Worm (Caenorhabditis elegans) whole organism, young adult: Measurements from ENCODE around the gene praf-3.

Experiments
- F49E8.2 ChIP-seq: sonication (generic microtip); optimal IDR thresholded peaks from 3 replicates; lab custom pipeline; 2017; ENCODE audit warnings: missing genetic modification characterization, mild to moderate bottlenecking, missing compliant biosample characterization, antibody characterized with exemption, moderate library complexity; ENCODE audit not compliant: insufficient read depth
- T07F8.4 ChIP-seq: sonication (generic microtip); optimal IDR thresholded peaks from 2 replicates; lab custom pipeline; 2016; ENCODE audit warnings: mild to moderate bottlenecking, missing genetic modification characterization, moderate library complexity, missing compliant biosample characterization
- Y53F4B.3 ChIP-seq: fragments of 200-800 bp; sonication (Bioruptor generic); IDR thresholded peaks from 2 replicates; pipeline ENCODE4 v1.3.6; 2022; ENCODE audit warnings: missing genetic modification reagents, missing genetic modification characterization, missing compliant biosample characterization
- ekl-4 ChIP-seq: fragments of 200-800 bp; sonication (Bioruptor generic); IDR thresholded peaks from 2 replicates; pipeline ENCODE4 v1.3.6; 2022; ENCODE audit warnings: missing genetic modification reagents, missing genetic modification characterization, missing compliant biosample characterization
- ets-4 ChIP-seq: fragments of 200-800 bp; sonication (Bioruptor generic); optimal IDR thresholded peaks from 2 replicates; lab custom pipeline; 2018; ENCODE audit warnings: mild to moderate bottlenecking, missing genetic modification characterization, missing compliant biosample characterization
- sptf-2 ChIP-seq: fragments of 200-800 bp; sonication (Bioruptor generic); optimal IDR thresholded peaks from 2 replicates; lab custom pipeline; 2018; ENCODE audit warnings: mild to moderate bottlenecking, missing genetic modification characterization, missing compliant biosample characterization

The praf-3 gene

ce11 chrIV:8428492-8428891 is 48.7 kb downstream of the praf-3 start (continued):
- TF ChIP-seq T07F8.4 (tag; lab: Kevin White, UChicago), result peak; percentile 66
- peak; percentile 74 for TF ChIP-seq ets-4
- TF ChIP-seq sptf-2, result no peak
- TF ChIP-seq F49E8.2 (tag; lab: Kevin White, UChicago), result peak; percentile 92
- TF ChIP-seq Y53F4B.3 (GFP tag; lab: Robert Waterston, UW), result peak; percentile 51; the same call in 1 of the 2 replicates
- TF ChIP-seq ekl-4 (GFP tag; lab: Robert Waterston, UW), result peak; percentile 95
